Worm (Caenorhabditis elegans): ENCODE data around the gene gpa-6.
A peak's percentile ranks its signal among the peaks of the same experiment; 100 is the strongest.

gpa-6 gene

ce11 chrX:13201401-13201800 lies 10.4 kb downstream of the gpa-6 start, which contains the start of gene unc-9:
unc-9 (plus strand) TSS chrX:13201770.
- no peak for TF ChIP-seq lim-6 (tag; optimal IDR thresholded peaks at IDR 0.05)
- no peak for TF ChIP-seq ceh-14 (tag; optimal IDR thresholded peaks at IDR 0.05)
- peak; percentile 74 for TF ChIP-seq unc-42 (tag; optimal IDR thresholded peaks at IDR 0.05)
- no peak for TF ChIP-seq T23F11.4 (GFP tag; optimal IDR thresholded peaks at IDR 0.05)

- TF ChIP-seq elt-4 (tag; optimal IDR thresholded peaks at IDR 0.05) (no peak), unc-55 (GFP tag; optimal IDR thresholded peaks at IDR 0.05) (no peak), nhr-11 (tag; optimal IDR thresholded peaks at IDR 0.05) (no peak), F13H6.1 (tag; optimal IDR thresholded peaks at IDR 0.05) (no peak), mec-3 (tag; optimal IDR thresholded peaks at IDR 0.05; ENCODE audit: borderline replicate concordance) (no peak), ttx-3 (tag; optimal IDR thresholded peaks at IDR 0.05) (no peak), fkh-10 (GFP tag; optimal IDR thresholded peaks at IDR 0.05) (no peak), odd-2 (tag; optimal IDR thresholded peaks at IDR 0.05) (no peak), dmd-4 (tag; optimal IDR thresholded peaks at IDR 0.05; ENCODE audit: borderline replicate concordance) (no peak), npax-4 (tag; optimal IDR thresholded peaks at IDR 0.05) (no peak), hlh-8 (tag; optimal IDR thresholded peaks at IDR 0.05) (no peak), gmeb-2 (tag; optimal IDR thresholded peaks at IDR 0.05) (no peak), ceh-19 (GFP tag; optimal IDR thresholded peaks at IDR 0.05) (no peak), nhr-232 (tag; optimal IDR thresholded peaks at IDR 0.05) (no peak), ref-2 (tag; optimal IDR thresholded peaks at IDR 0.05) (no peak), rnt-1 (tag; optimal IDR thresholded peaks at IDR 0.05) (no peak), K02D7.2 (tag; optimal IDR thresholded peaks at IDR 0.05) (no peak)
Measured at ce11 chrX:13202312-13202711, 11.3 kb downstream of the gpa-6 start.

ce11 chrX:13206011-13206410 lies 15.0 kb downstream of the gpa-6 start:
- TF ChIP-seq pqm-1 (tag; optimal IDR thresholded peaks at IDR 0.05) (no peak), ceh-34 (tag; optimal IDR thresholded peaks at IDR 0.05) (no peak), pag-3 (tag; optimal IDR thresholded peaks at IDR 0.05; ENCODE audit: borderline replicate concordance) (no peak), K09A11.1 (tag; optimal IDR thresholded peaks at IDR 0.05; ENCODE audit: insufficient read depth) (no peak), unc-55 (GFP tag; optimal IDR thresholded peaks at IDR 0.05) (no peak), unc-42 (tag; optimal IDR thresholded peaks at IDR 0.05) (no peak), lin-11 (tag; optimal IDR thresholded peaks at IDR 0.05) (no peak), ceh-24 (tag; optimal IDR thresholded peaks at IDR 0.05) (no peak), dmd-4 (tag; optimal IDR thresholded peaks at IDR 0.05; ENCODE audit: borderline replicate concordance) (no peak), ceh-6 (GFP tag; optimal IDR thresholded peaks at IDR 0.05) (no peak), ceh-48 (tag; optimal IDR thresholded peaks at IDR 0.05) (no peak), dve-1 (tag; optimal IDR thresholded peaks at IDR 0.05) (no peak), ceh-22 (tag; optimal IDR thresholded peaks at IDR 0.05) (no peak), hlh-30 (tag; optimal IDR thresholded peaks at IDR 0.05; ENCODE audit: insufficient read depth) (no peak), mec-3 (tag; optimal IDR thresholded peaks at IDR 0.05; ENCODE audit: borderline replicate concordance) (no peak), hlh-6 (tag; optimal IDR thresholded peaks at IDR 0.05) (no peak), hlh-13 (GFP tag; optimal IDR thresholded peaks at IDR 0.05) (no peak), sox-2 (GFP tag; IDR thresholded peaks at IDR 0.05) (no peak), pha-2 (tag; optimal IDR thresholded peaks at IDR 0.05) (no peak)

- TF ChIP-seq unc-55 (GFP tag; optimal IDR thresholded peaks at IDR 0.05) (peak; percentile 3), fkh-10 (GFP tag; optimal IDR thresholded peaks at IDR 0.05) (no peak), ceh-18 (tag; optimal IDR thresholded peaks at IDR 0.05) (peak; percentile 7)
Measured at ce11 chrX:13206911-13207310, 15.9 kb downstream of the gpa-6 start.

Measured in whole organism, late embryonic.